Fruit fly (Drosophila melanogaster) whole organism, embryonic: ENCODE data around the gene CG10254.

Experiments
- Atf-2 ChIP-seq: fragments of 200-800 bp; sonication (Bioruptor generic); optimal IDR thresholded peaks from 2 replicates; lab custom pipeline; 2016; ENCODE audit warnings: missing biosample characterization, missing genetic modification characterization
- BEAF-32 ChIP-seq: fragments of 200-800 bp; sonication (Bioruptor generic); optimal IDR thresholded peaks from 3 replicates; lab custom pipeline; 2017; ENCODE audit warnings: missing biosample characterization, missing genetic modification characterization, mild to moderate bottlenecking, moderate library complexity, missing genetic modification reagents
- Bgb ChIP-seq: fragments of 200-800 bp; sonication (Bioruptor generic); IDR thresholded peaks from 2 replicates; pipeline ENCODE4 v1.3.6; 2022; ENCODE audit warnings: missing biosample characterization, missing genetic modification characterization; ENCODE audit not compliant: partially characterized antibody
- Blimp-1 ChIP-seq: fragments of 200-800 bp; sonication (Bioruptor generic); optimal IDR thresholded peaks from 3 replicates; lab custom pipeline; 2018; ENCODE audit warnings: missing biosample characterization, missing genetic modification characterization, mild to moderate bottlenecking, moderate library complexity, missing genetic modification reagents
- BtbVII ChIP-seq: fragments of 200-800 bp; sonication (Bioruptor generic); optimal IDR thresholded peaks from 3 replicates; lab custom pipeline; 2017; ENCODE audit warnings: missing biosample characterization, mild to moderate bottlenecking, missing genetic modification characterization
- CG10565 ChIP-seq: fragments of 200-800 bp; sonication (Bioruptor generic); optimal IDR thresholded peaks from 3 replicates; lab custom pipeline; 2016; ENCODE audit warnings: missing biosample characterization, mild to moderate bottlenecking, missing genetic modification characterization
- CG11456 ChIP-seq: fragments of 200-800 bp; sonication (Bioruptor generic); IDR thresholded peaks from 3 replicates; pipeline ENCODE4 v1.3.6; 2022; ENCODE audit warnings: missing biosample characterization, missing genetic modification characterization
- CG14441 ChIP-seq: fragments of 200-800 bp; sonication (Bioruptor generic); IDR thresholded peaks from 2 replicates; pipeline ENCODE4 v1.3.6; 2022; ENCODE audit warnings: missing biosample characterization, missing genetic modification characterization
- CG14965 ChIP-seq: fragments of 200-800 bp; sonication (Bioruptor generic); optimal IDR thresholded peaks from 2 replicates; lab custom pipeline; 2016; ENCODE audit warnings: missing biosample characterization, missing genetic modification characterization, borderline replicate concordance
- CG1647 ChIP-seq: fragments of 200-800 bp; sonication (Bioruptor generic); optimal IDR thresholded peaks from 3 replicates; lab custom pipeline; 2016; ENCODE audit warnings: missing biosample characterization, missing genetic modification characterization
- CG17186 ChIP-seq: fragments of 200-800 bp; sonication (Bioruptor generic); optimal IDR thresholded peaks from 3 replicates; lab custom pipeline; 2017; ENCODE audit warnings: missing biosample characterization, missing genetic modification reagents, missing genetic modification characterization
- CG31224 ChIP-seq: fragments of 200-800 bp; sonication (Bioruptor generic); IDR thresholded peaks from 2 replicates; pipeline ENCODE4 v1.3.6; 2022; ENCODE audit warnings: missing biosample characterization, missing genetic modification characterization
- CG4404 ChIP-seq: fragments of 200-800 bp; sonication (Bioruptor generic); IDR thresholded peaks from 2 replicates; pipeline ENCODE4 v1.3.6; 2022; ENCODE audit warnings: missing biosample characterization, missing genetic modification characterization
- CG4730 ChIP-seq: fragments of 200-800 bp; sonication (Bioruptor generic); IDR thresholded peaks from 2 replicates; pipeline ENCODE4 v1.3.6; 2022; ENCODE audit warnings: missing biosample characterization, missing genetic modification characterization
- CG6272 ChIP-seq: fragments of 200-800 bp; sonication (Bioruptor generic); IDR thresholded peaks from 2 replicates; pipeline ENCODE4 v1.3.6; 2022; ENCODE audit warnings: missing biosample characterization, missing genetic modification characterization
- CG8281 ChIP-seq: fragments of 200-800 bp; sonication (Bioruptor generic); optimal IDR thresholded peaks from 2 replicates; lab custom pipeline; 2018; ENCODE audit warnings: missing biosample characterization, mild to moderate bottlenecking, missing genetic modification characterization, moderate library complexity
- CG9817 ChIP-seq: fragments of 200-800 bp; sonication (Bioruptor generic); optimal IDR thresholded peaks from 2 replicates; lab custom pipeline; 2018; ENCODE audit warnings: missing biosample characterization, mild to moderate bottlenecking, missing genetic modification characterization, moderate library complexity
- CG9932 ChIP-seq: fragments of 200-800 bp; sonication (Bioruptor generic); IDR thresholded peaks from 2 replicates; pipeline ENCODE4 v1.3.6; 2022; ENCODE audit warnings: missing biosample characterization, missing genetic modification characterization
- CrebB ChIP-seq: fragments of 200-800 bp; sonication (Bioruptor generic); optimal IDR thresholded peaks from 3 replicates; lab custom pipeline; 2018; ENCODE audit warnings: missing biosample characterization, mild to moderate bottlenecking, missing genetic modification characterization
- D19B ChIP-seq: fragments of 200-800 bp; sonication (Bioruptor generic); optimal IDR thresholded peaks from 2 replicates; lab custom pipeline; 2017; ENCODE audit warnings: missing biosample characterization, mild to moderate bottlenecking, missing genetic modification characterization
- Deaf1 ChIP-seq: fragments of 200-800 bp; optimal IDR thresholded peaks from 3 replicates; lab custom pipeline; 2019; ENCODE audit warnings: missing biosample characterization, mild to moderate bottlenecking, missing genetic modification characterization, moderate library complexity
- Ets97D ChIP-seq: fragments of 200-800 bp; sonication (Bioruptor generic); optimal IDR thresholded peaks from 3 replicates; lab custom pipeline; 2016; ENCODE audit warnings: missing biosample characterization, missing genetic modification characterization
- H2.0 ChIP-seq: fragments of 200-800 bp; sonication (Bioruptor generic); IDR thresholded peaks from 2 replicates; pipeline ENCODE4 v1.3.6; 2022; ENCODE audit warnings: missing biosample characterization, missing genetic modification characterization
- HmgD ChIP-seq: fragments of 200-800 bp; sonication (Bioruptor generic); optimal IDR thresholded peaks from 3 replicates; lab custom pipeline; 2016; ENCODE audit warnings: missing biosample characterization, missing genetic modification characterization
- MBD-R2 ChIP-seq: fragments of 200-800 bp; sonication (Bioruptor generic); IDR thresholded peaks from 2 replicates; pipeline ENCODE4 v1.3.6; 2022; ENCODE audit warnings: missing biosample characterization, missing genetic modification characterization
- MTF-1 ChIP-seq: fragments of 200-800 bp; sonication (Bioruptor generic); optimal IDR thresholded peaks from 2 replicates; lab custom pipeline; 2018; ENCODE audit warnings: missing biosample characterization, mild to moderate bottlenecking, missing genetic modification characterization, borderline replicate concordance
- Med ChIP-seq: fragments of 200-800 bp; sonication (Bioruptor generic); peaks from one replicate; lab custom pipeline; 2016; ENCODE audit warnings: missing biosample characterization, missing genetic modification characterization, mild to moderate bottlenecking, inconsistent platforms, moderate library complexity
- Pdp1 ChIP-seq, 2 experiments: fragments of 200-800 bp; sonication (Bioruptor generic); optimal IDR thresholded peaks; 3 replicates each; lab custom pipeline; 2016; ENCODE audit warnings: missing biosample characterization in 2 of 2, missing genetic modification characterization in 2 of 2, mild to moderate bottlenecking in 1 of 2, moderate library complexity in 1 of 2
- Sox102F ChIP-seq: fragments of 200-800 bp; sonication (Bioruptor generic); optimal IDR thresholded peaks from 2 replicates; lab custom pipeline; 2018; ENCODE audit warnings: missing biosample characterization, mild to moderate bottlenecking, missing genetic modification characterization, moderate library complexity
- Sry-β ChIP-seq: fragments of 200-800 bp; sonication (Bioruptor generic); optimal IDR thresholded peaks from 2 replicates; lab custom pipeline; 2018; ENCODE audit warnings: missing biosample characterization, mild to moderate bottlenecking, missing genetic modification characterization, moderate library complexity
- Usf ChIP-seq: fragments of 200-800 bp; sonication (Bioruptor generic); optimal IDR thresholded peaks from 2 replicates; lab custom pipeline; 2017; ENCODE audit warnings: missing genotype, missing biosample characterization, missing genetic modification characterization
- ap ChIP-seq: fragments of 200-800 bp; sonication (Bioruptor generic); IDR thresholded peaks from 2 replicates; pipeline ENCODE4 v1.3.6; 2022; ENCODE audit warnings: missing biosample characterization, missing genetic modification characterization
- ase ChIP-seq: fragments of 200-800 bp; sonication (Bioruptor generic); IDR thresholded peaks from 3 replicates; pipeline ENCODE4 v1.3.6; 2022; ENCODE audit warnings: missing biosample characterization, missing genetic modification characterization
- bigmax ChIP-seq: fragments of 200-800 bp; sonication (Bioruptor generic); optimal IDR thresholded peaks from 2 replicates; lab custom pipeline; 2018; ENCODE audit warnings: missing biosample characterization, mild to moderate bottlenecking, missing genetic modification characterization
- cg ChIP-seq: fragments of 200-800 bp; sonication (Bioruptor generic); optimal IDR thresholded peaks from 3 replicates; lab custom pipeline; 2019; ENCODE audit warnings: missing biosample characterization, mild to moderate bottlenecking, missing genetic modification characterization, moderate library complexity
- dysf ChIP-seq: fragments of 200-800 bp; sonication (Bioruptor generic); IDR thresholded peaks from 3 replicates; pipeline ENCODE4 v1.3.6; 2022; ENCODE audit warnings: missing biosample characterization, missing genetic modification characterization
- ewg ChIP-seq: fragments of 200-800 bp; sonication (Bioruptor generic); optimal IDR thresholded peaks from 3 replicates; lab custom pipeline; 2017; ENCODE audit warnings: mild to moderate bottlenecking, missing biosample characterization, missing genetic modification reagents, missing genetic modification characterization
- gem ChIP-seq: fragments of 200-800 bp; sonication (Bioruptor generic); optimal IDR thresholded peaks from 2 replicates; lab custom pipeline; 2019; ENCODE audit warnings: missing biosample characterization, mild to moderate bottlenecking, missing genetic modification characterization, moderate library complexity
- grn ChIP-seq: fragments of 200-800 bp; sonication (Bioruptor generic); optimal IDR thresholded peaks from 3 replicates; lab custom pipeline; 2017; ENCODE audit warnings: missing biosample characterization, missing genetic modification characterization
- ham ChIP-seq: fragments of 200-800 bp; sonication (Bioruptor generic); IDR thresholded peaks from 2 replicates; pipeline ENCODE4 v1.3.6; 2022; ENCODE audit warnings: missing biosample characterization, missing genetic modification characterization
- hb ChIP-seq: fragments of 200-800 bp; sonication (Bioruptor generic); IDR thresholded peaks from 3 replicates; pipeline ENCODE4 v1.3.6; 2022; ENCODE audit warnings: missing biosample characterization, missing genetic modification characterization; ENCODE audit not compliant: partially characterized antibody
- jigr1 ChIP-seq: fragments of 200-800 bp; sonication (Bioruptor generic); IDR thresholded peaks from 3 replicates; pipeline ENCODE4 v1.3.6; 2022; ENCODE audit warnings: missing biosample characterization, missing genetic modification characterization
- mirr ChIP-seq: fragments of 200-800 bp; sonication (Bioruptor generic); optimal IDR thresholded peaks from 3 replicates; lab custom pipeline; 2018; ENCODE audit warnings: missing biosample characterization, mild to moderate bottlenecking, missing genetic modification characterization
- nau ChIP-seq: fragments of 200-800 bp; sonication (Bioruptor generic); optimal IDR thresholded peaks from 3 replicates; lab custom pipeline; 2017; ENCODE audit warnings: missing biosample characterization, mild to moderate bottlenecking, missing genetic modification characterization, missing genetic modification reagents
- nerfin-2 ChIP-seq: fragments of 200-800 bp; sonication (Bioruptor generic); IDR thresholded peaks from 2 replicates; pipeline ENCODE4 v1.3.6; 2022; ENCODE audit warnings: missing biosample characterization, missing genetic modification characterization; ENCODE audit not compliant: partially characterized antibody
- pita ChIP-seq: fragments of 200-800 bp; sonication (Bioruptor generic); optimal IDR thresholded peaks from 2 replicates; lab custom pipeline; 2017; ENCODE audit warnings: missing biosample characterization, mild to moderate bottlenecking, missing genetic modification characterization
- psq ChIP-seq: fragments of 200-800 bp; sonication (Bioruptor generic); optimal IDR thresholded peaks from 2 replicates; lab custom pipeline; 2017; ENCODE audit warnings: missing biosample characterization, missing genetic modification characterization
- pzg ChIP-seq: fragments of 200-800 bp; sonication (Bioruptor generic); optimal IDR thresholded peaks from 3 replicates; lab custom pipeline; 2018; ENCODE audit warnings: missing biosample characterization, mild to moderate bottlenecking, missing genetic modification characterization, moderate library complexity
- tll ChIP-seq, 2 experiments: fragments of 200-800 bp in 1 of 2; fragments of >200 bp in 1 of 2; sonication (Bioruptor generic) in 1 of 2; optimal IDR thresholded peaks; 2 replicates each; lab custom pipeline; 2017 to 2019; ENCODE audit warnings: missing biosample characterization in 2 of 2, missing genetic modification characterization in 2 of 2, mild to moderate bottlenecking in 1 of 2, moderate library complexity in 1 of 2
- vvl ChIP-seq: fragments of 200-800 bp; sonication (Bioruptor generic); IDR thresholded peaks from 2 replicates; pipeline ENCODE4 v1.3.6; 2022; ENCODE audit warnings: missing biosample characterization, missing genetic modification characterization

CG10254 gene

DNA sequence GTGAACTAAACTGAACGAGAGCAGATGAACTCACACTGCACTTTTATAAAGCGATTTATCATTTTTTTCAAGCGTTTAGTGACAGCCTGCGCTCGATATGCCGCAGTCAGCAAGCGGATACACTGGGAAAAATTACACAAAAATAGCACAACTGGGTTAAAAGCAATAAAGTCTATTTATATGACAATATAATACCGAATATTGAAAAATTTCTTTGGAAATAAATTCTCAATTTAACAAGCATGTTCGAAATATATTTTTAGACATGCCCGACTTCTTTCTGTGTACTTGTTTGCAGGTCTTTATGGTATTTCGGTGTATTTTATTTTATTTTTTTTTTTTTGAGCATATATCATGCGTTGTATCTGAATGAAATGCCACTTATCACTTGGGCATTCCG is 19.1 kb upstream of the CG10254 start (continued):
- TF ChIP-seq BtbVII (GFP tag; lab: Kevin White, UChicago) (no peak), CG1647 (GFP tag; lab: Kevin White, UChicago) (peak; percentile 12), Ets97D (no peak), psq (GFP tag; lab: Kevin White, UChicago) (no peak), MTF-1 (no peak), Deaf1 (tag; lab: Kevin White, UChicago) (peak; percentile 4), CG14441 (GFP tag; lab: Robert Waterston, UW) (peak; percentile 72), CG14965 (no peak), pita (GFP tag; lab: Kevin White, UChicago) (no peak), tll (GFP tag; optimal IDR thresholded peaks at IDR 0.05; lab: Kevin White, UChicago) (no peak), dysf (GFP tag; lab: Robert Waterston, UW) (peak; percentile 59; the same call in 1 of the 3 replicates), ap (GFP tag; lab: Robert Waterston, UW) (peak; percentile 51), hb (GFP tag; lab: Robert Waterston, UW) (no peak), CG4404 (0 out of 2 replicates have a peak, but pooled peaks have one; percentile 6), ase (GFP tag; lab: Robert Waterston, UW) (0 out of 3 replicates have a peak, but pooled peaks have one; percentile 46), Blimp-1 (GFP tag; lab: Kevin White, UChicago) (peak; percentile 69), grn (GFP tag; lab: Kevin White, UChicago) (no peak), cg (GFP tag; lab: Kevin White, UChicago) (no peak), CG11456 (GFP tag; lab: Robert Waterston, UW) (no peak), Atf-2 (peak; percentile 50), Med (GFP tag; lab: Kevin White, UChicago) (no peak), ham (GFP tag; lab: Robert Waterston, UW) (no peak), bigmax (GFP tag; lab: Kevin White, UChicago) (no peak), Bgb (GFP tag; lab: Robert Waterston, UW) (no peak), HmgD (GFP tag; lab: Kevin White, UChicago) (no peak), vvl (GFP tag; lab: Robert Waterston, UW) (peak; percentile 74), CG9932 (GFP tag; lab: Robert Waterston, UW) (no peak), Sry-β (GFP tag; lab: Kevin White, UChicago) (no peak), CG17186 (GFP tag; lab: Kevin White, UChicago) (no peak), CG6272 (no peak), CG4730 (GFP tag; lab: Robert Waterston, UW) (0 out of 2 replicates have a peak, but pooled peaks have one; percentile 15), Pdp1 (GFP tag; optimal IDR thresholded peaks at IDR 0.05; lab: Kevin White, UChicago) (peak; percentile 44 to 66), CG31224 (no peak), CG9817 (tag; lab: Kevin White, UChicago) (peak; percentile 34), mirr (GFP tag; lab: Kevin White, UChicago) (no peak), nerfin-2 (GFP tag; lab: Robert Waterston, UW) (no peak), pzg (GFP tag; lab: Kevin White, UChicago) (no peak), jigr1 (GFP tag; lab: Robert Waterston, UW) (0 out of 3 replicates have a peak, but pooled peaks have one; percentile 12), H2.0 (GFP tag; lab: Robert Waterston, UW) (peak; percentile 57), BEAF-32 (no peak), D19B (GFP tag; lab: Kevin White, UChicago) (no peak), MBD-R2 (GFP tag; lab: Robert Waterston, UW) (no peak), CG8281 (tag; lab: Kevin White, UChicago) (no peak), CrebB (no peak), Usf (no peak), CG10565 (GFP tag; lab: Kevin White, UChicago) (no peak), gem (tag; lab: Kevin White, UChicago) (peak; percentile 84), Sox102F (GFP tag; lab: Kevin White, UChicago) (peak; percentile 84), nau (GFP tag; lab: Kevin White, UChicago) (peak; percentile 82), ewg (peak; percentile 36)
